Fruit fly (Drosophila melanogaster): ENCODE data around the gene ND-18.
A peak's percentile ranks its signal among the peaks of the same experiment; 100 is the strongest.

dm6 chrX:19521753-19522383, 29.6 kb downstream of the ND-18 start, which contains the start of the genes Idh3a and CoRest:
- TF ChIP-seq CG14711 (tag; optimal IDR thresholded peaks at IDR 0.05) (no peak), cnc (optimal IDR thresholded peaks at IDR 0.05) (no peak), Mnt (GFP tag; optimal IDR thresholded peaks at IDR 0.05) (peak; percentile 18), CG11617 (GFP tag; optimal IDR thresholded peaks at IDR 0.05) (peak; percentile 6), cic (GFP tag; optimal IDR thresholded peaks at IDR 0.05) (no peak), CG33017 (tag; optimal IDR thresholded peaks at IDR 0.05) (no peak)
